Comparison of ENCODE assay signal across 2 fruit fly cellular contexts in the genomic region with DNA sequence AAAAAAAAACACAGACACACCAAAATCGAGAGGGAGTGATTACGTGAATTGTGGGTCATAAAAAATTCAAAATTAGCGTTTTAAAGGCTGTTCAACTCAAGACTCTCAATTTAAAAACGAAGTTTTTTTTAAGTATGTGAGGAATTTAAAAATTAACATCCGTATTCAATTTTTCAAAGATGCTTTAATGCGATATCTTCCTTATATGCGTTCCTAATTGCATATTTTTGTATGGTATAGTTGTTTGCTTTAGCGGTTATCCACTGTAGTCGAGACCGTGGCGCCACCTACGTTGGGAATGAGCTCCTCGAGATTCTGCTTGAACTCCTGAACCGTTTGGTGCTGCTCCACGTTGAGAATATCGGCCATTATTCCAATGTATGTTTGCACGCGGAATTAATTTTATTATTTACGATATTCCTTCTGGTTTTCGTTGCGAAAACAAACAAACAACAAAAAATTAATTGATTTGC.
TF ChIP-seq lines count a peak whose summit lies in the region.

No protein-coding gene starts in this region.

TF ChIP-seq in whole organism, embryonic, 481 proteins besides CTCF, POLR2A, EP300 and RAD21 (continued from another document):
- TF ChIP-seq CG42726 (GFP tag; IDR thresholded peaks at IDR 0.05; lab: Robert Waterston, UW; ENCODE audit: partially characterized antibody), result no peak
- no peak for TF ChIP-seq CG11723 (GFP tag; optimal IDR thresholded peaks at IDR 0.05; lab: Kevin White, UChicago)
- TF ChIP-seq CG14860 (GFP tag; IDR thresholded peaks at IDR 0.05; lab: Robert Waterston, UW; ENCODE audit: partially characterized antibody), result no peak
- no peak for TF ChIP-seq ato (GFP tag; IDR thresholded peaks at IDR 0.05; lab: Robert Waterston, UW; ENCODE audit: partially characterized antibody)
- TF ChIP-seq da (GFP tag; optimal IDR thresholded peaks at IDR 0.05; lab: Kevin White, UChicago), result no peak
- TF ChIP-seq twi (tag; optimal IDR thresholded peaks at IDR 0.05; lab: Kevin White, UChicago), result no peak
- no peak for TF ChIP-seq CG14014 (GFP tag; IDR thresholded peaks at IDR 0.05; lab: Robert Waterston, UW)
- no peak for TF ChIP-seq CG2120 (GFP tag; optimal IDR thresholded peaks at IDR 0.05; lab: Kevin White, UChicago)
- no peak for TF ChIP-seq salm (tag; optimal IDR thresholded peaks at IDR 0.05; lab: Kevin White, UChicago)
- TF ChIP-seq B-H1 (GFP tag; IDR thresholded peaks at IDR 0.05; lab: Robert Waterston, UW), result no peak
- TF ChIP-seq TFAM (GFP tag; optimal IDR thresholded peaks at IDR 0.05; lab: Kevin White, UChicago), result no peak
- TF ChIP-seq pan (optimal IDR thresholded peaks at IDR 0.05; lab: Kevin White, UChicago), result no peak
- no peak for TF ChIP-seq pan (GFP tag; optimal IDR thresholded peaks at IDR 0.05 in 1 of 2, IDR thresholded peaks at IDR 0.05 in 1 of 2)
- TF ChIP-seq CG31224 (GFP tag; IDR thresholded peaks at IDR 0.05; lab: Robert Waterston, UW), result no peak
- peak in 1 of 2 experiments; percentile 8 for TF ChIP-seq Pdp1 (GFP tag; optimal IDR thresholded peaks at IDR 0.05; lab: Kevin White, UChicago)
- TF ChIP-seq CG1647 (GFP tag; optimal IDR thresholded peaks at IDR 0.05; lab: Kevin White, UChicago), result no peak
- no peak for TF ChIP-seq CG13424 (tag; optimal IDR thresholded peaks at IDR 0.05; lab: Kevin White, UChicago)
- TF ChIP-seq Hand (GFP tag; optimal IDR thresholded peaks at IDR 0.05; lab: Kevin White, UChicago), result no peak
- TF ChIP-seq CG11247 (GFP tag; IDR thresholded peaks at IDR 0.05; lab: Robert Waterston, UW), result no peak
- TF ChIP-seq CG7987 (GFP tag; optimal IDR thresholded peaks at IDR 0.05; lab: Kevin White, UChicago), result no peak
- no peak for TF ChIP-seq az2 (GFP tag; optimal IDR thresholded peaks at IDR 0.05; lab: Kevin White, UChicago)
- peak; percentile 2 for TF ChIP-seq grau (tag; optimal IDR thresholded peaks at IDR 0.05; lab: Kevin White, UChicago)
- no peak for TF ChIP-seq E2f2 (GFP tag; IDR thresholded peaks at IDR 0.05; lab: Robert Waterston, UW)
- 0 out of 3 replicates have a peak, but pooled peaks have one; percentile 15 for TF ChIP-seq dysf (GFP tag; IDR thresholded peaks at IDR 0.05; lab: Robert Waterston, UW)
- no peak for TF ChIP-seq ewg (GFP tag; optimal IDR thresholded peaks at IDR 0.05; lab: Kevin White, UChicago)
- no peak for TF ChIP-seq sd (tag; optimal IDR thresholded peaks at IDR 0.05; lab: Kevin White, UChicago)
- no peak for TF ChIP-seq Dref (GFP tag; IDR thresholded peaks at IDR 0.05; lab: Robert Waterston, UW)
- TF ChIP-seq ro (GFP tag; IDR thresholded peaks at IDR 0.05; lab: Robert Waterston, UW), result no peak
- peak; percentile 45 for TF ChIP-seq Med (GFP tag; lab: Kevin White, UChicago)
- TF ChIP-seq sug (tag; optimal IDR thresholded peaks at IDR 0.05; lab: Kevin White, UChicago), result no peak
- no peak for TF ChIP-seq CG14441 (GFP tag; IDR thresholded peaks at IDR 0.05; lab: Robert Waterston, UW)
- peak; percentile 62 for TF ChIP-seq sens (GFP tag; lab: Kevin White, UChicago)
- no peak for TF ChIP-seq Hr3 (GFP tag; optimal IDR thresholded peaks at IDR 0.05; lab: Kevin White, UChicago)
- TF ChIP-seq Dp (GFP tag; optimal IDR thresholded peaks at IDR 0.05; lab: Kevin White, UChicago), result no peak
- TF ChIP-seq oc (tag; optimal IDR thresholded peaks at IDR 0.05; lab: Kevin White, UChicago), result no peak
- TF ChIP-seq CoRest (tag; optimal IDR thresholded peaks at IDR 0.05; lab: Kevin White, UChicago), result no peak
- TF ChIP-seq eyg (GFP tag; optimal IDR thresholded peaks at IDR 0.05; lab: Kevin White, UChicago), result no peak
- TF ChIP-seq CG14710 (tag; optimal IDR thresholded peaks at IDR 0.05; lab: Kevin White, UChicago), result no peak
- no peak for TF ChIP-seq CG3163 (GFP tag; optimal IDR thresholded peaks at IDR 0.05; lab: Kevin White, UChicago)
- TF ChIP-seq CG2889 (GFP tag; IDR thresholded peaks at IDR 0.05; lab: Robert Waterston, UW), result no peak
- TF ChIP-seq CG2875 (GFP tag; optimal IDR thresholded peaks at IDR 0.05; lab: Kevin White, UChicago), result no peak
- no peak for TF ChIP-seq Trl (optimal IDR thresholded peaks at IDR 0.05; lab: Kevin White, UChicago)
- no peak for TF ChIP-seq Trl (GFP tag; optimal IDR thresholded peaks at IDR 0.05; lab: Kevin White, UChicago)
- no peak for TF ChIP-seq CG15479 (GFP tag; optimal IDR thresholded peaks at IDR 0.05; lab: Kevin White, UChicago)
- TF ChIP-seq nau (GFP tag; optimal IDR thresholded peaks at IDR 0.05; lab: Kevin White, UChicago), result no peak
- no peak for TF ChIP-seq CG4707 (GFP tag; optimal IDR thresholded peaks at IDR 0.05; lab: Kevin White, UChicago)
- TF ChIP-seq bowl (GFP tag; IDR thresholded peaks at IDR 0.05; lab: Robert Waterston, UW), result no peak
TF ChIP-seq in whole organism, embryonic: peak in this region for 9.

TF ChIP-seq in whole organism, prepupa, 60 proteins besides CTCF, POLR2A, EP300 and RAD21 (continued from another document):
- no peak for TF ChIP-seq Ets21C (GFP tag; optimal IDR thresholded peaks at IDR 0.05; lab: Kevin White, UChicago)
- no peak for TF ChIP-seq CG34406 (GFP tag; optimal IDR thresholded peaks at IDR 0.05; lab: Kevin White, UChicago)
- TF ChIP-seq dsx (GFP tag; optimal IDR thresholded peaks at IDR 0.05; lab: Kevin White, UChicago; ENCODE audit: poor library complexity, severe bottlenecking), result no peak
- no peak for TF ChIP-seq Lpt (GFP tag; optimal IDR thresholded peaks at IDR 0.05; lab: Kevin White, UChicago)
- TF ChIP-seq CG3919 (GFP tag; optimal IDR thresholded peaks at IDR 0.05; lab: Kevin White, UChicago), result no peak
- no peak for TF ChIP-seq CG16779 (tag; optimal IDR thresholded peaks at IDR 0.05; lab: Kevin White, UChicago)
- no peak for TF ChIP-seq CG15336 (GFP tag; IDR thresholded peaks at IDR 0.05; lab: Robert Waterston, UW)
- TF ChIP-seq CG11902 (GFP tag; optimal IDR thresholded peaks at IDR 0.05; lab: Kevin White, UChicago), result no peak
- TF ChIP-seq Met (GFP tag; optimal IDR thresholded peaks at IDR 0.05; lab: Kevin White, UChicago), result peak; percentile 21
- TF ChIP-seq CG31627 (GFP tag; optimal IDR thresholded peaks at IDR 0.05; lab: Kevin White, UChicago), result peak; percentile 36
- peak; percentile 77 for TF ChIP-seq Eip78C (GFP tag; lab: Kevin White, UChicago)
- TF ChIP-seq CG1621 (tag; optimal IDR thresholded peaks at IDR 0.05; lab: Kevin White, UChicago), result no peak
- no peak for TF ChIP-seq salr (GFP tag; optimal IDR thresholded peaks at IDR 0.05; lab: Kevin White, UChicago)
- no peak for TF ChIP-seq CG9139 (GFP tag; optimal IDR thresholded peaks at IDR 0.05; lab: Kevin White, UChicago)
- no peak for TF ChIP-seq Sox15 (GFP tag; optimal IDR thresholded peaks at IDR 0.05; lab: Kevin White, UChicago)
- peak; percentile 17 for TF ChIP-seq cyc (GFP tag; optimal IDR thresholded peaks at IDR 0.05; lab: Kevin White, UChicago)
- no peak for TF ChIP-seq Blimp-1 (GFP tag; optimal IDR thresholded peaks at IDR 0.05; lab: Kevin White, UChicago)
- no peak for TF ChIP-seq CG6854 (GFP tag; optimal IDR thresholded peaks at IDR 0.05; lab: Kevin White, UChicago)
- no peak for TF ChIP-seq CG8632 (GFP tag; optimal IDR thresholded peaks at IDR 0.05; lab: Kevin White, UChicago)
- TF ChIP-seq esn (GFP tag; optimal IDR thresholded peaks at IDR 0.05; lab: Kevin White, UChicago), result peak; percentile 52
- TF ChIP-seq CG8119 (GFP tag; IDR thresholded peaks at IDR 0.05; lab: Robert Waterston, UW), result no peak
- no peak for TF ChIP-seq Hr38 (GFP tag; optimal IDR thresholded peaks at IDR 0.05; lab: Kevin White, UChicago)
- TF ChIP-seq Eip75B (GFP tag; optimal IDR thresholded peaks at IDR 0.05; lab: Kevin White, UChicago), result no peak
- peak; percentile 89 for TF ChIP-seq svp (GFP tag; lab: Kevin White, UChicago)
- TF ChIP-seq vri (GFP tag; optimal IDR thresholded peaks at IDR 0.05; lab: Kevin White, UChicago), result no peak
